In the genomic region with DNA sequence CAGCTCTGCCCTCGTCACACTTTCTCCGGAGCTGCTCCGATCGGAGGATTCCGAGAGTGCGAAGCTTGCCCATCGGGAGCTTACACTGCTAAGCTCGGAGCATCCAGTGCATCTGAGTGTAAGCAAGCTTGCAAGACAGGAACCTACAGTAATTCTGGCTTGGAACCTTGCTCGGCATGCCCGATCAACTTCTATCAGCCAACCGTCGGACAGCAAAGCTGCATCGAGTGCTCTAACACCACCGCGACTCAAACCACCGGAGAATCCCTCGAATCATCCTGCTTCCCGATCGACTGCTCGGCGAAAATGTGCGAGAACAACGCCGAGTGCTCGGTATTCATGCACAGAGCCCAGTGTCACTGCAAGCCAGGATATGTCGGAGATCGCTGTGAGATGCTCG, we compare ENCODE assay signal across 2 worm cellular contexts.
TF ChIP-seq lines count a peak whose summit lies in the region.

No protein-coding gene starts in this region.

TF ChIP-seq in whole organism, L4 larva, 104 proteins besides CTCF, POLR2A, EP300 and RAD21:
- TF ChIP-seq set-16 (GFP tag; IDR thresholded peaks at IDR 0.05; lab: Robert Waterston, UW), result peak; percentile 65
- peak; percentile 48 for TF ChIP-seq aha-1 (tag; lab: Kevin White, UChicago)
- TF ChIP-seq nhr-11 (tag; optimal IDR thresholded peaks at IDR 0.05; lab: Kevin White, UChicago), result no peak

TF ChIP-seq in whole organism, young adult, 124 proteins besides CTCF, POLR2A, EP300 and RAD21:
- TF ChIP-seq zfh-2 (GFP tag; conservative IDR thresholded peaks at IDR 0.05; lab: Robert Waterston, UW) (peak; percentile 71), B0035.1 (tag; optimal IDR thresholded peaks at IDR 0.05; lab: Kevin White, UChicago) (no peak), mcd-1 (GFP tag; IDR thresholded peaks at IDR 0.05; lab: Robert Waterston, UW) (0 out of 2 replicates have a peak, but pooled peaks have one; percentile 20)
TF ChIP-seq in whole organism, young adult: peak in this region for 2.
